Worm (Caenorhabditis elegans) whole organism, late embryonic: ENCODE measurements around the gene Y82E9BL.6.
A peak's percentile ranks its signal among the peaks of the same experiment; 100 is the strongest.
"Not testable (repeated sequence)": the region's sequence is repeated elsewhere in the genome, so short reads cannot be mapped to it uniquely, and the experiment has no call there.

Source experiments
- K02D7.2 ChIP-seq: sonication (generic microtip); optimal IDR thresholded peaks from 2 replicates; lab custom pipeline; 2017; ENCODE audit warnings: mild to moderate bottlenecking, missing genetic modification characterization, missing compliant biosample characterization
- K09A11.1 ChIP-seq: sonication (generic microtip); optimal IDR thresholded peaks from 2 replicates; lab custom pipeline; 2017; ENCODE audit warnings: antibody characterized with exemption, mild to moderate bottlenecking, missing genetic modification characterization, missing compliant biosample characterization; ENCODE audit not compliant: insufficient read depth
- T23F11.4 ChIP-seq: fragments of 200-800 bp; sonication (Bioruptor generic); optimal IDR thresholded peaks from 2 replicates; lab custom pipeline; 2018; ENCODE audit warnings: mild to moderate bottlenecking, missing genetic modification characterization, missing compliant biosample characterization
- Y22D7AL.16 ChIP-seq: sonication (generic microtip); optimal IDR thresholded peaks from 2 replicates; lab custom pipeline; 2016; ENCODE audit warnings: missing genetic modification characterization, missing compliant biosample characterization
- ahr-1 ChIP-seq: sonication (generic microtip); optimal IDR thresholded peaks from 2 replicates; lab custom pipeline; 2016; ENCODE audit warnings: missing genetic modification characterization, missing compliant biosample characterization
- ama-1 ChIP-seq: fragments of 150-350 bp; optimal IDR thresholded peaks from 2 replicates; lab custom pipeline; 2014
- ceh-14 ChIP-seq: sonication (generic microtip); optimal IDR thresholded peaks from 2 replicates; lab custom pipeline; 2016; ENCODE audit warnings: missing genotype, missing genetic modification characterization, missing compliant biosample characterization
- ceh-2 ChIP-seq: sonication (generic microtip); optimal IDR thresholded peaks from 2 replicates; lab custom pipeline; 2016; ENCODE audit warnings: missing genotype, missing genetic modification characterization, missing compliant biosample characterization
- ceh-22 ChIP-seq: sonication (generic microtip); optimal IDR thresholded peaks from 2 replicates; lab custom pipeline; 2017; ENCODE audit warnings: missing biosample characterization, missing genetic modification characterization
- ceh-24 ChIP-seq: sonication (generic microtip); optimal IDR thresholded peaks from 2 replicates; lab custom pipeline; 2016; ENCODE audit warnings: mild to moderate bottlenecking, missing genetic modification characterization, missing compliant biosample characterization
- ceh-34 ChIP-seq: sonication (generic microtip); optimal IDR thresholded peaks from 2 replicates; lab custom pipeline; 2016; ENCODE audit warnings: mild to moderate bottlenecking, missing genetic modification characterization, missing compliant biosample characterization
- ceh-6 ChIP-seq: fragments of 200-800 bp; sonication (Bioruptor generic); optimal IDR thresholded peaks from 2 replicates; lab custom pipeline; 2018; ENCODE audit warnings: mild to moderate bottlenecking, missing genetic modification characterization, missing compliant biosample characterization
- dve-1 ChIP-seq: sonication (generic microtip); optimal IDR thresholded peaks from 2 replicates; lab custom pipeline; 2017; ENCODE audit warnings: antibody characterized with exemption, mild to moderate bottlenecking, missing genetic modification characterization, missing compliant biosample characterization
- eyg-1 ChIP-seq: sonication (generic microtip); optimal IDR thresholded peaks from 2 replicates; lab custom pipeline; 2016; ENCODE audit warnings: missing genotype, missing genetic modification characterization, missing compliant biosample characterization
- fkh-10 ChIP-seq: fragments of 150-350 bp; optimal IDR thresholded peaks from 2 replicates; lab custom pipeline; 2014; ENCODE audit warnings: missing biosample characterization, missing genetic modification reagents, missing genetic modification characterization
- gmeb-2 ChIP-seq: sonication (generic microtip); optimal IDR thresholded peaks from 2 replicates; lab custom pipeline; 2016; ENCODE audit warnings: missing genetic modification characterization, inconsistent platforms, missing compliant biosample characterization
- hlh-13 ChIP-seq: fragments of 200-800 bp; sonication (Bioruptor generic); optimal IDR thresholded peaks from 2 replicates; lab custom pipeline; 2018; ENCODE audit warnings: mild to moderate bottlenecking, missing genetic modification characterization, missing compliant biosample characterization
- hlh-15 ChIP-seq: sonication (generic microtip); optimal IDR thresholded peaks from 2 replicates; lab custom pipeline; 2016; ENCODE audit warnings: missing genetic modification characterization, missing compliant biosample characterization
- hlh-30 ChIP-seq: sonication (generic microtip); optimal IDR thresholded peaks from 2 replicates; lab custom pipeline; 2017; ENCODE audit warnings: antibody characterized with exemption, missing genetic modification characterization, missing compliant biosample characterization; ENCODE audit not compliant: insufficient read depth
- hlh-6 ChIP-seq: sonication (generic microtip); optimal IDR thresholded peaks from 2 replicates; lab custom pipeline; 2016; ENCODE audit warnings: missing genotype, missing genetic modification characterization, missing compliant biosample characterization
- hlh-8 ChIP-seq: sonication (generic microtip); optimal IDR thresholded peaks from 2 replicates; lab custom pipeline; 2016; ENCODE audit warnings: missing genotype, missing genetic modification characterization, missing compliant biosample characterization
- lim-6 ChIP-seq: sonication (generic microtip); optimal IDR thresholded peaks from 2 replicates; lab custom pipeline; 2016; ENCODE audit warnings: missing genetic modification characterization, missing compliant biosample characterization
- lin-11 ChIP-seq: fragments of 200-800 bp; sonication (Bioruptor generic); optimal IDR thresholded peaks from 2 replicates; lab custom pipeline; 2018; ENCODE audit warnings: mild to moderate bottlenecking, missing genetic modification characterization, missing compliant biosample characterization
- madf-2 ChIP-seq: sonication (generic microtip); optimal IDR thresholded peaks from 2 replicates; lab custom pipeline; 2017; ENCODE audit warnings: missing genetic modification characterization, missing compliant biosample characterization
- mec-3 ChIP-seq: sonication (generic microtip); optimal IDR thresholded peaks from 2 replicates; lab custom pipeline; 2016; ENCODE audit warnings: borderline replicate concordance, missing genetic modification characterization, missing compliant biosample characterization
- npax-4 ChIP-seq: sonication (generic microtip); optimal IDR thresholded peaks from 2 replicates; lab custom pipeline; 2016; ENCODE audit warnings: missing genetic modification characterization, missing compliant biosample characterization
- pax-1 ChIP-seq: fragments of 150-350 bp; optimal IDR thresholded peaks from 2 replicates; lab custom pipeline; 2014; ENCODE audit warnings: missing biosample characterization, missing genetic modification characterization
- pha-2 ChIP-seq: sonication (generic microtip); optimal IDR thresholded peaks from 2 replicates; lab custom pipeline; 2017; ENCODE audit warnings: mild to moderate bottlenecking, missing genetic modification characterization, missing compliant biosample characterization
- pros-1 ChIP-seq: fragments of 150-350 bp; optimal IDR thresholded peaks from 2 replicates; lab custom pipeline; 2014; ENCODE audit warnings: missing biosample characterization, missing genetic modification reagents, missing genetic modification characterization
- sdc-2 ChIP-seq: sonication (generic microtip); optimal IDR thresholded peaks from 2 replicates; lab custom pipeline; 2016; ENCODE audit warnings: missing genotype, missing genetic modification characterization, missing compliant biosample characterization
- syd-9 ChIP-seq: sonication (generic microtip); optimal IDR thresholded peaks from 2 replicates; lab custom pipeline; 2016; ENCODE audit warnings: mild to moderate bottlenecking, missing genetic modification characterization, moderate library complexity, missing compliant biosample characterization
- unc-3 ChIP-seq, 2 experiments: fragments of 200-800 bp in 1 of 2; sonication (Bioruptor generic) in 1 of 2; sonication (generic microtip) in 1 of 2; conservative IDR thresholded peaks in 1 of 2; optimal IDR thresholded peaks in 1 of 2; 2 replicates each; pipeline versions ENCODE4 v1.3.6 to Lab custom; 2016 to 2022; ENCODE audit warnings: missing compliant biosample characterization in 2 of 2, missing genetic modification characterization in 2 of 2, missing genetic modification reagents in 1 of 2
- unc-42 ChIP-seq: sonication (generic microtip); optimal IDR thresholded peaks from 2 replicates; lab custom pipeline; 2016; ENCODE audit warnings: missing genotype, missing genetic modification characterization, missing compliant biosample characterization
- unc-55 ChIP-seq: sonication (generic microtip); optimal IDR thresholded peaks from 2 replicates; lab custom pipeline; 2017; ENCODE audit warnings: missing biosample characterization, missing genetic modification reagents, missing genetic modification characterization
- unc-86 ChIP-seq: sonication (generic microtip); optimal IDR thresholded peaks from 2 replicates; lab custom pipeline; 2016; ENCODE audit warnings: missing genetic modification characterization, missing compliant biosample characterization
- zip-5 ChIP-seq: sonication (generic microtip); optimal IDR thresholded peaks from 2 replicates; lab custom pipeline; 2016; ENCODE audit warnings: missing genetic modification characterization, missing compliant biosample characterization

Y82E9BL.6 gene

DNA sequence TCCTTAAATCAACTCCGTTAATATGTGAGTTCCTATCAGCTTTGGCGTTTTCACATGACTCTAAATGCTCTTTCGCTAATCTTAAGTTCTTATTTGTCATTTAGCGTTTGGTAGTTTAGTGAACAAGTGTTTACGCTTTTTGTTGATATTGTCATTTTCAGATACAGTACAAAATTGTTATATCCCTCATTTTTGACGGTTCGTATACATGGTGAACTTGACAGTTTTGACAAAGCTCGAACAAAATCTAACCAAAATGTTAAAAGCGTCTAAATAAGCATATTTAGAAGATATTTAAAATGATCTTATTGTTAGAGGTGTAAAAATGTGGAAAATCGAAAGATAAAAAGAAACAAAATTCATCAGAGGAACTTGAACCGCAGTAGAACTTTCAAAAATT, 37.9 kb upstream of the Y82E9BL.6 start:
- TF ChIP-seq eyg-1 = no peak
- TF ChIP-seq lim-6 (tag; lab: Kevin White, UChicago) = no peak
- TF ChIP-seq zip-5 (tag; lab: Kevin White, UChicago) = no peak
- TF ChIP-seq hlh-13 (GFP tag; lab: Kevin White, UChicago) = no peak
- no peak for TF ChIP-seq pha-2 (tag; lab: Kevin White, UChicago)
- TF ChIP-seq lin-11 (tag; lab: Kevin White, UChicago) = no peak
- no peak for TF ChIP-seq ceh-22 (tag; lab: Kevin White, UChicago)
- no peak for TF ChIP-seq gmeb-2 (tag; lab: Kevin White, UChicago)
- TF ChIP-seq dve-1 (tag; lab: Kevin White, UChicago) = no peak
- TF ChIP-seq unc-55 (GFP tag; lab: Kevin White, UChicago) = no peak
- no peak for TF ChIP-seq fkh-10 (GFP tag; lab: Kevin White, UChicago)
- no peak for TF ChIP-seq Y22D7AL.16 (tag; lab: Kevin White, UChicago)
- TF ChIP-seq ceh-24 = no peak
- TF ChIP-seq mec-3 (tag; lab: Kevin White, UChicago) = no peak

- no peak for TF ChIP-seq syd-9 (tag; lab: Kevin White, UChicago)
- TF ChIP-seq hlh-30 = peak; percentile 0
- TF ChIP-seq ceh-14 (tag; lab: Kevin White, UChicago) = no peak
Observed at ce11 chrIII:1380535-1381274, 35.1 kb upstream of the Y82E9BL.6 start, which contains the start of the genes pals-21 and Y82E9BR.6. Gene pals-21 (minus strand): TSS chrIII:1380635. Gene Y82E9BR.6 (plus strand): TSS chrIII:1381224.

DNA sequence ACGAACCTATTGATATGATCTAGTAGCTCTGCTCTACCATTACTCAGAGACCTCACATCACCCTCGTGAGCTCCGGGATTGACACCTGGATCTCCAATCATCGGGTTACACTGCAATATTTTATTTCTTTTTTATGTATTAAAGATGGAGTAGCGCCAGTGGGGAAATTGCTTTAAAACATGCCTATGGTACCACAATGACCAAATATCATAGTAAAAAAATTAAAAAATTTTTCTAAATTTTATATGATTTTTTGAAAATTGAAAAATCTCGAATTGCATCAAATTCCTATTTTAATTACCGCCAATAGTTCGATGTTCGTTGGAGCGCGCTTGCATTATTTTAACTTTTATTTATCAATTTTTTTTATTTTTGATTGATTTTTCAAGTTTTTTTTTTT, 32.3 kb upstream of the Y82E9BL.6 start, which contains the start of gene pals-40:
Gene pals-40, minus strand, starts transcription at position 101 of the 400 bp plus-strand sequence.
- TF ChIP-seq madf-2, ceh-22, unc-42 (tag; lab: Kevin White, UChicago): not testable (repeated sequence)

- not testable (repeated sequence) for TF ChIP-seq pax-1, hlh-8, ahr-1 (tag; lab: Kevin White, UChicago)
Observed at ce11 chrIII:1375491-1375890, 29.9 kb upstream of the Y82E9BL.6 start, which contains the start of gene Y82E9BR.10. Gene Y82E9BR.10 (minus strand): TSS chrIII:1375591.

ce11 chrIII:1374355-1374807, 28.8 kb upstream of the Y82E9BL.6 start, which contains the start of gene Y82E9BR.20:
Gene Y82E9BR.20 (plus strand): TSS chrIII:1374405.
- no peak for TF ChIP-seq sdc-2
- no peak for TF ChIP-seq hlh-8 (tag; lab: Kevin White, UChicago)
- no peak for TF ChIP-seq pros-1 (tag; lab: Kevin White, UChicago)
- TF ChIP-seq unc-86 (tag; lab: Kevin White, UChicago) = no peak
- no peak for TF ChIP-seq ceh-2 (tag; lab: Kevin White, UChicago)
- no peak for TF ChIP-seq T23F11.4
- TF ChIP-seq ceh-34 (tag; lab: Kevin White, UChicago) = no peak
- TF ChIP-seq npax-4 = no peak
- no peak for TF ChIP-seq K09A11.1 (tag; lab: Kevin White, UChicago)
- no peak for TF ChIP-seq hlh-15 (tag; lab: Kevin White, UChicago)
- no peak for TF ChIP-seq K02D7.2
- TF ChIP-seq ceh-6 (GFP tag; lab: Kevin White, UChicago) = no peak
- no peak for TF ChIP-seq ahr-1 (tag; lab: Kevin White, UChicago)
- TF ChIP-seq unc-3 (GFP tag; conservative IDR thresholded peaks at IDR 0.05; lab: Robert Waterston, UW) = no peak
- no peak for TF ChIP-seq unc-3 (tag; optimal IDR thresholded peaks at IDR 0.05; lab: Kevin White, UChicago)
- TF ChIP-seq syd-9 (tag; lab: Kevin White, UChicago) = no peak
- no peak for TF ChIP-seq pax-1 (tag; lab: Kevin White, UChicago)
- no peak for TF ChIP-seq ama-1 (lab: Kevin White, UChicago)
- no peak for TF ChIP-seq hlh-6 (tag; lab: Kevin White, UChicago)
- TF ChIP-seq Y22D7AL.16 (tag; lab: Kevin White, UChicago) = no peak
- TF ChIP-seq, all 69 proteins: peak for 0
